Fruit fly (Drosophila melanogaster) whole organism, embryonic: ENCODE measurements around the gene CG11771.

ENCODE experiments used
- Adf1 ChIP-seq: fragments of 200-800 bp; sonication (Bioruptor generic); IDR thresholded peaks from 2 replicates; pipeline ENCODE4 v1.3.6; 2022; ENCODE audit warnings: missing biosample characterization, missing genetic modification characterization
- C15 ChIP-seq: fragments of 200-800 bp; sonication (Bioruptor generic); IDR thresholded peaks from 3 replicates; pipeline ENCODE4 v1.3.6; 2022; ENCODE audit warnings: missing biosample characterization, missing genetic modification characterization
- CG12071 ChIP-seq: fragments of 200-800 bp; sonication (Bioruptor generic); optimal IDR thresholded peaks from 3 replicates; lab custom pipeline; 2018; ENCODE audit warnings: missing biosample characterization, mild to moderate bottlenecking, missing genetic modification characterization
- CG12391 ChIP-seq: fragments of 200-800 bp; sonication (Bioruptor generic); optimal IDR thresholded peaks from 3 replicates; lab custom pipeline; 2018; ENCODE audit warnings: missing biosample characterization, mild to moderate bottlenecking, missing genetic modification characterization, moderate library complexity
- CG14441 ChIP-seq: fragments of 200-800 bp; sonication (Bioruptor generic); IDR thresholded peaks from 2 replicates; pipeline ENCODE4 v1.3.6; 2022; ENCODE audit warnings: missing biosample characterization, missing genetic modification characterization
- CG18011 ChIP-seq: fragments of 200-800 bp; sonication (Bioruptor generic); optimal IDR thresholded peaks from 2 replicates; lab custom pipeline; 2017; ENCODE audit warnings: missing biosample characterization, missing genetic modification characterization, mild to moderate bottlenecking, moderate library complexity, missing genotype
- CG2116 ChIP-seq: fragments of 200-800 bp; sonication (Bioruptor generic); optimal IDR thresholded peaks from 3 replicates; lab custom pipeline; 2018; ENCODE audit warnings: missing biosample characterization, mild to moderate bottlenecking, missing genetic modification characterization
- CG2120 ChIP-seq: fragments of 200-800 bp; sonication (Bioruptor generic); optimal IDR thresholded peaks from 3 replicates; lab custom pipeline; 2016; ENCODE audit warnings: missing biosample characterization, missing genetic modification characterization
- CG31441 ChIP-seq: fragments of 200-800 bp; sonication (Bioruptor generic); IDR thresholded peaks from 2 replicates; pipeline ENCODE4 v1.3.6; 2022; ENCODE audit warnings: missing biosample characterization, missing genetic modification characterization
- CG34224 ChIP-seq: fragments of 200-800 bp; sonication (Bioruptor generic); IDR thresholded peaks from 3 replicates; pipeline ENCODE4 v1.3.6; 2022; ENCODE audit warnings: missing biosample characterization, missing genetic modification characterization; ENCODE audit not compliant: partially characterized antibody
- CG34376 ChIP-seq: fragments of 200-800 bp; sonication (Bioruptor generic); optimal IDR thresholded peaks from 2 replicates; lab custom pipeline; 2018; ENCODE audit warnings: missing biosample characterization, mild to moderate bottlenecking, missing genetic modification characterization
- CG3995 ChIP-seq: fragments of 200-800 bp; sonication (Bioruptor generic); optimal IDR thresholded peaks from 3 replicates; lab custom pipeline; 2016; ENCODE audit warnings: missing biosample characterization, missing genetic modification characterization
- CG8089 ChIP-seq: fragments of 200-800 bp; sonication (Bioruptor generic); optimal IDR thresholded peaks from 3 replicates; lab custom pipeline; 2016; ENCODE audit warnings: missing biosample characterization, missing genetic modification characterization
- Doc3 ChIP-seq: fragments of 200-800 bp; sonication (Bioruptor generic); IDR thresholded peaks from 3 replicates; pipeline ENCODE4 v1.3.6; 2022; ENCODE audit warnings: missing biosample characterization, missing genetic modification characterization; ENCODE audit not compliant: partially characterized antibody
- Ets65A ChIP-seq: fragments of 200-800 bp; sonication (Bioruptor generic); peaks from one replicate; lab custom pipeline; 2016; ENCODE audit warnings: missing biosample characterization, missing genetic modification characterization
- Gsc ChIP-seq: fragments of 200-800 bp; sonication (Bioruptor generic); IDR thresholded peaks from 2 replicates; pipeline ENCODE4 v1.3.6; 2022; ENCODE audit warnings: missing biosample characterization, missing genetic modification characterization
- HLHmδ ChIP-seq: fragments of 200-800 bp; sonication (Bioruptor generic); optimal IDR thresholded peaks from 2 replicates; lab custom pipeline; 2018; ENCODE audit warnings: missing biosample characterization, mild to moderate bottlenecking, missing genetic modification characterization, moderate library complexity
- NfI ChIP-seq: fragments of 200-800 bp; sonication (Bioruptor generic); optimal IDR thresholded peaks from 3 replicates; lab custom pipeline; 2018; ENCODE audit warnings: missing biosample characterization, mild to moderate bottlenecking, missing genetic modification characterization, moderate library complexity
- Sry-β ChIP-seq: fragments of 200-800 bp; sonication (Bioruptor generic); optimal IDR thresholded peaks from 2 replicates; lab custom pipeline; 2018; ENCODE audit warnings: missing biosample characterization, mild to moderate bottlenecking, missing genetic modification characterization, moderate library complexity
- TFAM ChIP-seq: fragments of 200-800 bp; sonication (Bioruptor generic); optimal IDR thresholded peaks from 2 replicates; lab custom pipeline; 2017; ENCODE audit warnings: missing biosample characterization, missing genetic modification characterization, inconsistent platforms
- Usf ChIP-seq: fragments of 200-800 bp; sonication (Bioruptor generic); optimal IDR thresholded peaks from 2 replicates; lab custom pipeline; 2017; ENCODE audit warnings: missing genotype, missing biosample characterization, missing genetic modification characterization
- Vsx1 ChIP-seq: fragments of 200-800 bp; sonication (Bioruptor generic); optimal IDR thresholded peaks from 2 replicates; lab custom pipeline; 2017; ENCODE audit warnings: missing biosample characterization, mild to moderate bottlenecking, missing genetic modification characterization, missing genetic modification reagents
- Xbp1 ChIP-seq: fragments of 200-800 bp; sonication (Bioruptor generic); optimal IDR thresholded peaks from 3 replicates; lab custom pipeline; 2016; ENCODE audit warnings: missing biosample characterization, mild to moderate bottlenecking, missing genetic modification characterization
- bbx ChIP-seq: fragments of 200-800 bp; sonication (Bioruptor generic); IDR thresholded peaks from 2 replicates; pipeline ENCODE4 v1.3.6; 2022; ENCODE audit warnings: missing biosample characterization, missing genetic modification characterization; ENCODE audit not compliant: partially characterized antibody
- chm ChIP-seq: fragments of 200-800 bp; sonication (Bioruptor generic); IDR thresholded peaks from 2 replicates; pipeline ENCODE4 v1.3.6; 2022; ENCODE audit warnings: missing biosample characterization, missing genetic modification characterization
- cwo ChIP-seq: fragments of 200-800 bp; sonication (Bioruptor generic); optimal IDR thresholded peaks from 3 replicates; lab custom pipeline; 2017; ENCODE audit warnings: missing biosample characterization, missing genetic modification characterization, mild to moderate bottlenecking, moderate library complexity, missing genetic modification reagents
- ewg ChIP-seq: fragments of 200-800 bp; sonication (Bioruptor generic); optimal IDR thresholded peaks from 3 replicates; lab custom pipeline; 2017; ENCODE audit warnings: mild to moderate bottlenecking, missing biosample characterization, missing genetic modification reagents, missing genetic modification characterization
- exex ChIP-seq: fragments of 200-800 bp; sonication (Bioruptor generic); optimal IDR thresholded peaks from 4 replicates; lab custom pipeline; 2018; ENCODE audit warnings: missing biosample characterization, mild to moderate bottlenecking, missing genetic modification characterization, moderate library complexity
- fd64A ChIP-seq: fragments of 200-800 bp; sonication (Bioruptor generic); optimal IDR thresholded peaks from 3 replicates; lab custom pipeline; 2018; ENCODE audit warnings: missing biosample characterization, mild to moderate bottlenecking, missing genetic modification characterization
- grn ChIP-seq: fragments of 200-800 bp; sonication (Bioruptor generic); optimal IDR thresholded peaks from 3 replicates; lab custom pipeline; 2017; ENCODE audit warnings: missing biosample characterization, missing genetic modification characterization
- insv ChIP-seq, 2 experiments: fragments of 200-800 bp; sonication (Bioruptor generic); optimal IDR thresholded peaks; 3 replicates each; lab custom pipeline; 2016 to 2018; ENCODE audit warnings: missing biosample characterization in 2 of 2, missing genetic modification characterization in 2 of 2
- pnt ChIP-seq: fragments of 200-800 bp; sonication (Bioruptor generic); optimal IDR thresholded peaks from 3 replicates; lab custom pipeline; 2016; ENCODE audit warnings: missing biosample characterization, missing genetic modification characterization
- schlank ChIP-seq: fragments of 200-800 bp; sonication (Bioruptor generic); optimal IDR thresholded peaks from 2 replicates; lab custom pipeline; 2018; ENCODE audit warnings: missing biosample characterization, mild to moderate bottlenecking, missing genetic modification characterization
- scrt ChIP-seq: fragments of 200-800 bp; sonication (Bioruptor generic); optimal IDR thresholded peaks from 2 replicates; lab custom pipeline; 2018; ENCODE audit warnings: missing biosample characterization, mild to moderate bottlenecking, missing genetic modification characterization, moderate library complexity
- sens-2 ChIP-seq: fragments of 200-800 bp; sonication (Bioruptor generic); IDR thresholded peaks from 2 replicates; pipeline ENCODE4 v1.3.6; 2022; ENCODE audit warnings: missing biosample characterization, missing genetic modification characterization
- seq ChIP-seq: fragments of 200-800 bp; sonication (Bioruptor generic); IDR thresholded peaks from 2 replicates; pipeline ENCODE4 v1.3.6; 2022; ENCODE audit warnings: missing biosample characterization, missing genetic modification characterization
- sob ChIP-seq: fragments of 200-800 bp; sonication (Bioruptor generic); IDR thresholded peaks from 2 replicates; pipeline ENCODE4 v1.3.6; 2022; ENCODE audit warnings: missing biosample characterization, missing genetic modification characterization
- sug ChIP-seq: fragments of 200-800 bp; optimal IDR thresholded peaks from 2 replicates; lab custom pipeline; 2019; ENCODE audit warnings: missing biosample characterization, mild to moderate bottlenecking, missing genetic modification characterization, moderate library complexity
- tio ChIP-seq: fragments of 200-800 bp; sonication (Bioruptor generic); optimal IDR thresholded peaks from 2 replicates; lab custom pipeline; 2017; ENCODE audit warnings: missing biosample characterization, missing genetic modification characterization, inconsistent platforms

The CG11771 gene

DNA sequence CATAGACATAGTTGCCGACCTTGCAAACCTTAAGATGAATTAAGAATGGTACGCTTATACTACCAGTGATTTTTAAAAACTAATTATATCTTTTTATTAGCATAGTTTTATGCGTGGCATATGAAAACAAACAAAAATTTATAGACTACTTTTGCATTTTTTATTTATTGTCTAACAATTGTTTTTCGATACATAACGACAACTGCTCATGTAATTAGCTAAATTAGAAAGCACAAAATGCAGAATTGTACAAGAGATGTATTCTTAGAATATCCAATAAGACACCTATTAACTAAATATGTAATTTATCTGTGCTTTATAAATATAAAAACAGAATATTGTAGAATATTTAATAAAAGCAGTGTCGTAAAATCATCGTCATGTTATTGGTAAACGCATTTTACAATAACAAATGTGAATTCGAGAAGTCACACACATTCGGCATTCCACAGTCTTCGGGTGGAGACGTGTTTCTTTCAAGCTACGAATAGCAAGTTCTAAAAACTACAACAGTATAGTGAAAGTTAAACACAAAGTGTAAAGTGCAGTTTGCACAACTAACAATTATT lies 5.0 kb upstream of the CG11771 start:
- TF ChIP-seq Sry-β (GFP tag; lab: Kevin White, UChicago): peak; percentile 45
- no peak for TF ChIP-seq Ets65A (GFP tag; lab: Kevin White, UChicago)
- TF ChIP-seq CG2116 (GFP tag; lab: Kevin White, UChicago): no peak
- peak; percentile 9 for TF ChIP-seq exex (tag; lab: Kevin White, UChicago)
- no peak for TF ChIP-seq chm (GFP tag; lab: Robert Waterston, UW)
- TF ChIP-seq tio: no peak
- no peak for TF ChIP-seq CG12391 (tag; lab: Kevin White, UChicago)
- no peak for TF ChIP-seq Xbp1 (GFP tag; lab: Kevin White, UChicago)
- no peak for TF ChIP-seq bbx (GFP tag; lab: Robert Waterston, UW)
- TF ChIP-seq schlank (tag; lab: Kevin White, UChicago): no peak
- TF ChIP-seq ewg (GFP tag; lab: Kevin White, UChicago): no peak
- peak; percentile 80 for TF ChIP-seq Vsx1 (GFP tag; lab: Kevin White, UChicago)
- TF ChIP-seq Gsc (GFP tag; lab: Robert Waterston, UW): no peak
- TF ChIP-seq sens-2 (GFP tag; lab: Robert Waterston, UW): no peak
- TF ChIP-seq NfI (GFP tag; lab: Kevin White, UChicago): no peak
- no peak for TF ChIP-seq Doc3 (GFP tag; lab: Robert Waterston, UW)
- peak; percentile 94 for TF ChIP-seq CG3995 (GFP tag; lab: Kevin White, UChicago)
- no peak for TF ChIP-seq scrt (GFP tag; lab: Kevin White, UChicago)
- no peak for TF ChIP-seq CG12071 (GFP tag; lab: Kevin White, UChicago)
- no peak for TF ChIP-seq C15 (GFP tag; lab: Robert Waterston, UW)
- no peak for TF ChIP-seq HLHmδ
- TF ChIP-seq CG31441 (GFP tag; lab: Robert Waterston, UW): peak; percentile 43
- no peak for TF ChIP-seq Adf1
- no peak for TF ChIP-seq CG34224 (GFP tag; lab: Robert Waterston, UW)
- TF ChIP-seq CG18011 (GFP tag; lab: Kevin White, UChicago): peak; percentile 82
- no peak for TF ChIP-seq CG14441
- no peak for TF ChIP-seq Usf (GFP tag; lab: Kevin White, UChicago)
- no peak for TF ChIP-seq CG8089
- TF ChIP-seq CG2120 (GFP tag; lab: Kevin White, UChicago): no peak
- TF ChIP-seq, all 482 proteins: peak for 6

DNA sequence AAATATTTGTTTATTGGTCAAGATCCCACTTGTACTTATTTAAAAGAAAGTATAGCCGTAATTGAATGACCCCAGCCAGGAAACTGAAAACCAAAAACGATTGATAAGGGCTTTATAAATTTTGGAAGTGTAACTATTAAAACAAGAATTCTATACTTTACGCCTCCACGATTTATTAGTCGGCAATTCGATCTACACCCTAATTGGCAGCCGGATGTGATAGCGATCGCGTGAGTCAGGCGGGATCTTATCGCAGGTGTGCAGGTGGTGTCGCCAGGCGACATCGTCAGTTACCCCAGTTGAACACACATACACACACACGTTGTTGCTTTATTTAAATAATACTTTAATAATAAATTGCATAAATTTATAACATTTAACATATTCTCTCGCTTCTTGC lies 2.7 kb downstream of the CG11771 start:
- no peak for TF ChIP-seq sob (GFP tag; lab: Robert Waterston, UW)
- peak; percentile 22 for TF ChIP-seq cwo (GFP tag; lab: Kevin White, UChicago)
- no peak for TF ChIP-seq TFAM (GFP tag; lab: Kevin White, UChicago)
- no peak for TF ChIP-seq seq (GFP tag; lab: Robert Waterston, UW)
- peak; percentile 73 for TF ChIP-seq exex (tag; lab: Kevin White, UChicago)
- peak; percentile 13 for TF ChIP-seq CG34376 (GFP tag; lab: Kevin White, UChicago)
- no peak for TF ChIP-seq fd64A (GFP tag; lab: Kevin White, UChicago)
- TF ChIP-seq pnt (GFP tag; lab: Kevin White, UChicago): no peak
- no peak for TF ChIP-seq insv (GFP tag; optimal IDR thresholded peaks at IDR 0.05; lab: Kevin White, UChicago)
- TF ChIP-seq grn (GFP tag; lab: Kevin White, UChicago): peak; percentile 59
- TF ChIP-seq sug: peak; percentile 28
